Fruit fly (Drosophila melanogaster) whole organism, embryonic: ENCODE measurements around the gene chif.

Experiments
- Antp ChIP-seq: fragments of 200-800 bp; sonication (Bioruptor generic); optimal IDR thresholded peaks from 3 replicates; lab custom pipeline; 2016; ENCODE audit warnings: missing biosample characterization, missing genetic modification characterization
- B-H1 ChIP-seq: fragments of 200-800 bp; sonication (Bioruptor generic); IDR thresholded peaks from 3 replicates; pipeline ENCODE4 v1.3.6; 2022; ENCODE audit warnings: missing biosample characterization, missing genetic modification characterization
- CG11695 ChIP-seq: fragments of 200-800 bp; sonication (Bioruptor generic); IDR thresholded peaks from 3 replicates; pipeline ENCODE4 v1.3.6; 2022; ENCODE audit warnings: missing biosample characterization, missing genetic modification characterization
- CG11696 ChIP-seq: fragments of 200-800 bp; sonication (Bioruptor generic); IDR thresholded peaks from 2 replicates; pipeline ENCODE4 v1.3.6; 2022; ENCODE audit warnings: missing biosample characterization, missing genetic modification characterization
- CG12071 ChIP-seq: fragments of 200-800 bp; sonication (Bioruptor generic); optimal IDR thresholded peaks from 3 replicates; lab custom pipeline; 2018; ENCODE audit warnings: missing biosample characterization, mild to moderate bottlenecking, missing genetic modification characterization
- CG14050 ChIP-seq: fragments of 200-800 bp; sonication (Bioruptor generic); IDR thresholded peaks from 3 replicates; pipeline ENCODE4 v1.3.6; 2022; ENCODE audit warnings: missing biosample characterization, missing genetic modification characterization
- CG14441 ChIP-seq: fragments of 200-800 bp; sonication (Bioruptor generic); IDR thresholded peaks from 2 replicates; pipeline ENCODE4 v1.3.6; 2022; ENCODE audit warnings: missing biosample characterization, missing genetic modification characterization
- CG1529 ChIP-seq: fragments of 200-800 bp; sonication (Bioruptor generic); optimal IDR thresholded peaks from 3 replicates; lab custom pipeline; 2018; ENCODE audit warnings: missing biosample characterization, missing genetic modification characterization
- CG15601 ChIP-seq: fragments of 200-800 bp; sonication (Bioruptor generic); optimal IDR thresholded peaks from 3 replicates; lab custom pipeline; 2019; ENCODE audit warnings: missing biosample characterization, mild to moderate bottlenecking, missing genetic modification characterization, moderate library complexity
- CG16813 ChIP-seq: fragments of 200-800 bp; sonication (Bioruptor generic); IDR thresholded peaks from 3 replicates; pipeline ENCODE4 v1.3.6; 2022; ENCODE audit warnings: missing biosample characterization, missing genetic modification characterization; ENCODE audit not compliant: partially characterized antibody
- CG17829 ChIP-seq: fragments of 200-800 bp; optimal IDR thresholded peaks from 2 replicates; lab custom pipeline; 2019; ENCODE audit warnings: missing biosample characterization, mild to moderate bottlenecking, missing genetic modification characterization, moderate library complexity
- CG6854 ChIP-seq: fragments of 200-800 bp; sonication (Bioruptor generic); optimal IDR thresholded peaks from 3 replicates; lab custom pipeline; 2017; ENCODE audit warnings: missing biosample characterization, mild to moderate bottlenecking, missing genetic modification characterization
- CG7963 ChIP-seq: fragments of 200-800 bp; sonication (Bioruptor generic); IDR thresholded peaks from 3 replicates; pipeline ENCODE4 v1.3.6; 2022; ENCODE audit warnings: missing biosample characterization, missing genetic modification characterization; ENCODE audit not compliant: partially characterized antibody
- Chrac-16 ChIP-seq: fragments of 200-800 bp; sonication (Bioruptor generic); optimal IDR thresholded peaks from 3 replicates; lab custom pipeline; 2016; ENCODE audit warnings: missing biosample characterization, missing genetic modification characterization
- Doc3 ChIP-seq: fragments of 200-800 bp; sonication (Bioruptor generic); IDR thresholded peaks from 3 replicates; pipeline ENCODE4 v1.3.6; 2022; ENCODE audit warnings: missing biosample characterization, missing genetic modification characterization; ENCODE audit not compliant: partially characterized antibody
- Dref ChIP-seq: fragments of 200-800 bp; sonication (Bioruptor generic); IDR thresholded peaks from 2 replicates; pipeline ENCODE4 v1.3.6; 2022; ENCODE audit warnings: missing biosample characterization, missing genetic modification characterization
- E2f2 ChIP-seq: fragments of 200-800 bp; sonication (Bioruptor generic); IDR thresholded peaks from 2 replicates; pipeline ENCODE4 v1.3.6; 2022; ENCODE audit warnings: missing biosample characterization, missing genetic modification characterization
- H2.0 ChIP-seq: fragments of 200-800 bp; sonication (Bioruptor generic); IDR thresholded peaks from 2 replicates; pipeline ENCODE4 v1.3.6; 2022; ENCODE audit warnings: missing biosample characterization, missing genetic modification characterization
- Hand ChIP-seq: fragments of 200-800 bp; sonication (Bioruptor generic); optimal IDR thresholded peaks from 2 replicates; lab custom pipeline; 2017; ENCODE audit warnings: mild to moderate bottlenecking, missing biosample characterization, missing genetic modification reagents, missing genetic modification characterization
- Hr3 ChIP-seq: fragments of 200-800 bp; sonication (Bioruptor generic); optimal IDR thresholded peaks from 3 replicates; lab custom pipeline; 2016; ENCODE audit warnings: missing biosample characterization, missing genetic modification characterization
- MBD-R2 ChIP-seq: fragments of 200-800 bp; sonication (Bioruptor generic); IDR thresholded peaks from 2 replicates; pipeline ENCODE4 v1.3.6; 2022; ENCODE audit warnings: missing biosample characterization, missing genetic modification characterization
- Six4 ChIP-seq: fragments of 200-800 bp; sonication (Bioruptor generic); optimal IDR thresholded peaks from 2 replicates; lab custom pipeline; 2016; ENCODE audit warnings: missing biosample characterization, missing genetic modification characterization
- Stat92E ChIP-seq, 3 experiments: fragments of >200 bp in 2 of 3; fragments of 200-800 bp in 1 of 3; sonication (Bioruptor generic) in 1 of 3; optimal IDR thresholded peaks; 2 replicates each; lab custom pipeline; 2017 to 2019; ENCODE audit warnings: missing biosample characterization in 3 of 3, missing genetic modification characterization in 3 of 3, mild to moderate bottlenecking in 1 of 3, moderate library complexity in 1 of 3
- Xbp1 ChIP-seq: fragments of 200-800 bp; sonication (Bioruptor generic); optimal IDR thresholded peaks from 3 replicates; lab custom pipeline; 2016; ENCODE audit warnings: missing biosample characterization, mild to moderate bottlenecking, missing genetic modification characterization
- btn ChIP-seq: fragments of 200-800 bp; sonication (Bioruptor generic); optimal IDR thresholded peaks from 2 replicates; lab custom pipeline; 2016; ENCODE audit warnings: missing biosample characterization, missing genetic modification characterization
- caup ChIP-seq: fragments of 200-800 bp; sonication (Bioruptor generic); optimal IDR thresholded peaks from 3 replicates; lab custom pipeline; 2017; ENCODE audit warnings: missing biosample characterization, mild to moderate bottlenecking, missing genetic modification characterization, moderate library complexity; ENCODE audit not compliant: severe bottlenecking
- ci ChIP-seq: fragments of 200-800 bp; sonication (Bioruptor generic); IDR thresholded peaks from 3 replicates; pipeline ENCODE4 v1.3.6; 2022; ENCODE audit warnings: missing biosample characterization, missing genetic modification characterization
- da ChIP-seq: fragments of 200-800 bp; sonication (Bioruptor generic); optimal IDR thresholded peaks from 2 replicates; lab custom pipeline; 2016; ENCODE audit warnings: missing biosample characterization, missing genetic modification characterization
- esg ChIP-seq: fragments of 200-800 bp; sonication (Bioruptor generic); conservative IDR thresholded peaks from 2 replicates; pipeline ENCODE4 v1.3.6; 2022; ENCODE audit warnings: missing biosample characterization, missing genetic modification characterization
- fd102C ChIP-seq: fragments of 200-800 bp; sonication (Bioruptor generic); optimal IDR thresholded peaks from 2 replicates; lab custom pipeline; 2018; ENCODE audit warnings: missing biosample characterization, mild to moderate bottlenecking, missing genetic modification characterization, moderate library complexity
- gcm ChIP-seq: fragments of 200-800 bp; sonication (Bioruptor generic); optimal IDR thresholded peaks from 2 replicates; lab custom pipeline; 2019; ENCODE audit warnings: missing biosample characterization, mild to moderate bottlenecking, missing genetic modification characterization, moderate library complexity
- gro ChIP-seq: fragments of 200-800 bp; sonication (Bioruptor generic); optimal IDR thresholded peaks from 2 replicates; lab custom pipeline; 2016; ENCODE audit warnings: missing biosample characterization, missing genetic modification characterization
- ind ChIP-seq: fragments of 200-800 bp; sonication (Bioruptor generic); optimal IDR thresholded peaks from 3 replicates; lab custom pipeline; 2016; ENCODE audit warnings: missing biosample characterization, missing genetic modification characterization
- inv ChIP-seq: fragments of 200-800 bp; sonication (Bioruptor generic); IDR thresholded peaks from 2 replicates; pipeline ENCODE4 v1.3.6; 2022; ENCODE audit warnings: missing biosample characterization, missing genetic modification characterization; ENCODE audit not compliant: partially characterized antibody
- kay ChIP-seq: fragments of 200-800 bp; sonication (Bioruptor generic); optimal IDR thresholded peaks from 2 replicates; lab custom pipeline; 2016; ENCODE audit warnings: missing biosample characterization, missing genetic modification characterization
- kni ChIP-seq: fragments of 200-800 bp; sonication (Bioruptor generic); optimal IDR thresholded peaks from 3 replicates; lab custom pipeline; 2017; ENCODE audit warnings: mild to moderate bottlenecking, missing biosample characterization, missing genetic modification reagents, missing genetic modification characterization
- lola ChIP-seq, 3 experiments: fragments of >200 bp in 2 of 3; fragments of 200-800 bp in 1 of 3; sonication (Bioruptor generic) in 1 of 3; optimal IDR thresholded peaks; 2 replicates each; lab custom pipeline; 2017 to 2019; ENCODE audit warnings: missing biosample characterization in 3 of 3, missing genetic modification characterization in 3 of 3, mild to moderate bottlenecking in 1 of 3, moderate library complexity in 1 of 3
- mirr ChIP-seq: fragments of 200-800 bp; sonication (Bioruptor generic); optimal IDR thresholded peaks from 3 replicates; lab custom pipeline; 2018; ENCODE audit warnings: missing biosample characterization, mild to moderate bottlenecking, missing genetic modification characterization
- nerfin-2 ChIP-seq: fragments of 200-800 bp; sonication (Bioruptor generic); IDR thresholded peaks from 2 replicates; pipeline ENCODE4 v1.3.6; 2022; ENCODE audit warnings: missing biosample characterization, missing genetic modification characterization; ENCODE audit not compliant: partially characterized antibody
- org-1 ChIP-seq: fragments of 200-800 bp; sonication (Bioruptor generic); optimal IDR thresholded peaks from 2 replicates; lab custom pipeline; 2017; ENCODE audit warnings: missing biosample characterization, missing genetic modification characterization
- otp ChIP-seq: fragments of 200-800 bp; sonication (Bioruptor generic); IDR thresholded peaks from 3 replicates; pipeline ENCODE4, ENCODE4 v1.3.6; 2022; ENCODE audit warnings: missing biosample characterization, missing genetic modification characterization
- pan ChIP-seq, 4 experiments: fragments of >200 bp in 3 of 4; fragments of 200-800 bp in 1 of 4; sonication (Bioruptor generic) in 1 of 4; optimal IDR thresholded peaks in 3 of 4; IDR thresholded peaks in 1 of 4; 2 replicates each; pipeline versions ENCODE4 v1.3.6 to Lab custom; 2017 to 2022; ENCODE audit warnings: missing biosample characterization in 2 of 4, missing genetic modification characterization in 2 of 4, mixed read lengths in 1 of 4
- psq ChIP-seq: fragments of 200-800 bp; sonication (Bioruptor generic); optimal IDR thresholded peaks from 2 replicates; lab custom pipeline; 2017; ENCODE audit warnings: missing biosample characterization, missing genetic modification characterization
- pum ChIP-seq: fragments of 200-800 bp; sonication (Bioruptor generic); optimal IDR thresholded peaks from 2 replicates; lab custom pipeline; 2016; ENCODE audit warnings: missing biosample characterization, missing genetic modification characterization
- schlank ChIP-seq: fragments of 200-800 bp; sonication (Bioruptor generic); optimal IDR thresholded peaks from 2 replicates; lab custom pipeline; 2018; ENCODE audit warnings: missing biosample characterization, mild to moderate bottlenecking, missing genetic modification characterization
- shn ChIP-seq: fragments of 200-800 bp; sonication (Bioruptor generic); optimal IDR thresholded peaks from 3 replicates; lab custom pipeline; 2016; ENCODE audit warnings: missing biosample characterization, missing genetic modification characterization
- sima ChIP-seq: fragments of 200-800 bp; sonication (Bioruptor generic); optimal IDR thresholded peaks from 2 replicates; lab custom pipeline; 2016; ENCODE audit warnings: missing biosample characterization, missing genetic modification characterization
- tna ChIP-seq: fragments of 200-800 bp; sonication (Bioruptor generic); IDR thresholded peaks from 2 replicates; pipeline ENCODE4 v1.3.6; 2022; ENCODE audit warnings: missing biosample characterization, missing genetic modification characterization; ENCODE audit not compliant: partially characterized antibody
- vvl ChIP-seq: fragments of 200-800 bp; sonication (Bioruptor generic); IDR thresholded peaks from 2 replicates; pipeline ENCODE4 v1.3.6; 2022; ENCODE audit warnings: missing biosample characterization, missing genetic modification characterization

chif gene

DNA sequence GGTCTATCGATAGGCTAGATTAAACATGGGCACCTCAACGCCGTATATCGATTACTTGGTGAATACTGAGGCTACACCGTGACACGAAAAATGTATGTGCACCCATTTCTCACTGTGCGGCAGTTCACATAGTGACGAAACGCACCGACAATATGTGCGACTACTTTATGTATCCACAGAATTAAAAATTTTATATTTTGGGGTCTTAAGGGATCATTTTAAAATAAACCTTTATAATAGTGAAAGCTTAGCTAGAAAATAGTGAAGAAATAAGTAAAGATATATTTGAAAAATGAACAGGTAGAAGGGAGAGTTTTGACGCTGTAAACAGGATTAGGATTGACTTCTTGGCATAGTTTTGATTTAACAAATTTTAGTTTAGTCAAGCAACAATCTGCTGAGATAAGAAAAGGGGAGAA, 23.3 kb downstream of the chif start, which contains the start of gene mRpL4:
Gene mRpL4 (minus strand): TSS at position 31 of the 419 bp plus-strand sequence.
- TF ChIP-seq CG11696 (0 out of 2 replicates have a peak, but pooled peaks have one; percentile 19), lola (GFP tag; optimal IDR thresholded peaks at IDR 0.05; lab: Kevin White, UChicago) (peak in 1 of 3 experiments; percentile 47), vvl (GFP tag; lab: Robert Waterston, UW) (peak; percentile 69), Doc3 (GFP tag; lab: Robert Waterston, UW) (peak; percentile 99), E2f2 (peak; percentile 53; the same call in 1 of the 2 replicates), Hr3 (GFP tag; lab: Kevin White, UChicago) (peak; percentile 79), btn (GFP tag; lab: Kevin White, UChicago) (no peak), Dref (GFP tag; lab: Robert Waterston, UW) (peak; percentile 97), CG17829 (tag; lab: Kevin White, UChicago) (peak; percentile 80), tna (peak; percentile 99), Chrac-16 (GFP tag; lab: Kevin White, UChicago) (peak; percentile 76), gcm (GFP tag; lab: Kevin White, UChicago) (no peak), CG16813 (GFP tag; lab: Robert Waterston, UW) (peak; percentile 99), inv (GFP tag; lab: Robert Waterston, UW) (peak; percentile 98), org-1 (GFP tag; lab: Kevin White, UChicago) (no peak), MBD-R2 (GFP tag; lab: Robert Waterston, UW) (peak; percentile 94), Xbp1 (GFP tag; lab: Kevin White, UChicago) (peak; percentile 81), fd102C (GFP tag; lab: Kevin White, UChicago) (peak; percentile 33), pan (optimal IDR thresholded peaks at IDR 0.05; lab: Kevin White, UChicago) (no peak), pan (GFP tag; optimal IDR thresholded peaks at IDR 0.05 in 1 of 2, IDR thresholded peaks at IDR 0.05 in 1 of 2) (peak in 1 of 2 experiments; percentile 85), CG14441 (GFP tag; lab: Robert Waterston, UW) (peak; percentile 64), kni (GFP tag; lab: Kevin White, UChicago) (peak; percentile 24), CG1529 (GFP tag; lab: Kevin White, UChicago) (no peak), shn (GFP tag; lab: Kevin White, UChicago) (peak; percentile 76), ci (GFP tag; lab: Robert Waterston, UW) (peak; percentile 63), sima (GFP tag; lab: Kevin White, UChicago) (peak; percentile 12), mirr (GFP tag; lab: Kevin White, UChicago) (no peak), gro (GFP tag; lab: Kevin White, UChicago) (peak; percentile 68), CG14050 (GFP tag; lab: Robert Waterston, UW) (no peak), esg (GFP tag; lab: Robert Waterston, UW) (peak; percentile 31; the same call in 1 of the 2 replicates), Stat92E (GFP tag; optimal IDR thresholded peaks at IDR 0.05; lab: Kevin White, UChicago) (no peak), otp (GFP tag; lab: Robert Waterston, UW) (0 out of 3 replicates have a peak, but pooled peaks have one; percentile 33), pum (GFP tag; lab: Kevin White, UChicago) (peak; percentile 85), Hand (GFP tag; lab: Kevin White, UChicago) (no peak), CG12071 (GFP tag; lab: Kevin White, UChicago) (no peak), CG6854 (no peak), kay (GFP tag; lab: Kevin White, UChicago) (peak; percentile 69), nerfin-2 (GFP tag; lab: Robert Waterston, UW) (peak; percentile 98), caup (GFP tag; lab: Kevin White, UChicago) (no peak), CG11695 (0 out of 3 replicates have a peak, but pooled peaks have one; percentile 32), psq (GFP tag; lab: Kevin White, UChicago) (peak; percentile 47), ind (GFP tag; lab: Kevin White, UChicago) (peak; percentile 75), Six4 (GFP tag; lab: Kevin White, UChicago) (peak; percentile 47), Antp (GFP tag; lab: Kevin White, UChicago) (peak; percentile 88), CG15601 (peak; percentile 32), CG7963 (peak; percentile 95), schlank (tag; lab: Kevin White, UChicago) (peak; percentile 5), B-H1 (GFP tag; lab: Robert Waterston, UW) (peak; percentile 35; the same call in 1 of the 3 replicates), H2.0 (GFP tag; lab: Robert Waterston, UW) (peak; percentile 45), da (GFP tag; lab: Kevin White, UChicago) (no peak)
